Worm (Caenorhabditis elegans) whole organism, L3 larva: ENCODE data around the gene ttr-48.

Experiments used
- ama-1 ChIP-seq: fragments of 150-350 bp; optimal IDR thresholded peaks from 2 replicates; lab custom pipeline; 2018
- ceh-28 ChIP-seq: fragments of 150-350 bp; optimal IDR thresholded peaks from 2 replicates; lab custom pipeline; 2014; ENCODE audit warnings: missing biosample characterization, missing genetic modification reagents, missing genetic modification characterization
- fos-1 ChIP-seq: fragments of 150-350 bp; optimal IDR thresholded peaks from 2 replicates; lab custom pipeline; 2014; ENCODE audit warnings: missing biosample characterization, missing genetic modification characterization
- jun-1 ChIP-seq: fragments of 150-350 bp; optimal IDR thresholded peaks from 2 replicates; lab custom pipeline; 2014; ENCODE audit warnings: missing biosample characterization, missing genetic modification reagents, missing genetic modification characterization
- lin-15B ChIP-seq: fragments of 150-350 bp; optimal IDR thresholded peaks from 2 replicates; lab custom pipeline; 2014; ENCODE audit warnings: missing biosample characterization, missing genetic modification characterization
- lin-39 ChIP-seq: fragments of 150-350 bp; optimal IDR thresholded peaks from 2 replicates; lab custom pipeline; 2018; ENCODE audit warnings: missing biosample characterization, missing genetic modification reagents, missing genetic modification characterization
- nhr-12 ChIP-seq: fragments of 150-350 bp; optimal IDR thresholded peaks from 2 replicates; lab custom pipeline; 2014; ENCODE audit warnings: missing biosample characterization, missing genetic modification characterization
- nhr-237 ChIP-seq: fragments of 150-350 bp; optimal IDR thresholded peaks from 2 replicates; lab custom pipeline; 2014; ENCODE audit warnings: missing biosample characterization, missing genetic modification characterization
- nhr-28 ChIP-seq: fragments of 150-350 bp; optimal IDR thresholded peaks from 2 replicates; lab custom pipeline; 2014; ENCODE audit warnings: missing biosample characterization, missing genetic modification characterization
- nhr-77 ChIP-seq: fragments of 150-350 bp; optimal IDR thresholded peaks from 2 replicates; lab custom pipeline; 2014; ENCODE audit warnings: missing biosample characterization, missing genetic modification characterization
- pqm-1 ChIP-seq: fragments of 150-350 bp; optimal IDR thresholded peaks from 2 replicates; lab custom pipeline; 2017; ENCODE audit warnings: missing biosample characterization, missing genetic modification characterization, inconsistent platforms
- ztf-11 ChIP-seq: fragments of 150-350 bp; optimal IDR thresholded peaks from 2 replicates; lab custom pipeline; 2014; ENCODE audit warnings: missing biosample characterization, missing genetic modification characterization

DNA sequence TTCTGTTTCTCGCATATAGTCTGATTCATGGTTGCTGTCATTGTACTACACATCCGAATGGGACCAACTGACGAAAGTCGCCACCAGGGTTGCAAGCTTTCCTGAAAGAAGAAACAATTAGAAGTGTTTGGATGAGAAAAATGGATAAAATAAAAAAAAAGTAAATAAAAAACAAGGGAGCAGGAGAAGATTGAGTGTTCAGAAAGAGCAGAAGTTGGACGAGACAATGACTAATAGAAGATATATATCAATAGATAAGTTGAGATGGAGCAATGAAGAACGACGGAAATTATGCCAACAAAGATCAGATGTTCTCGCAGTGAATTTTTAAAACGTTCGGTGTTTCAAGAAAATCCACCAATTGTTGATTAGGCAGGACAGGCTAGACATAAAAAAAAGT, 15.4 kb downstream of the ttr-48 start, which contains the start of gene fkh-9:
- TF ChIP-seq nhr-77 (tag; lab: Kevin White, UChicago) = no peak
- no peak for TF ChIP-seq ztf-11 (tag; lab: Kevin White, UChicago)
- TF ChIP-seq nhr-28 (tag; lab: Kevin White, UChicago) = no peak
- TF ChIP-seq jun-1 (tag; lab: Kevin White, UChicago) = no peak
- no peak for TF ChIP-seq ama-1 (lab: Kevin White, UChicago)
- no peak for TF ChIP-seq fos-1
- TF ChIP-seq lin-15B (tag; lab: Kevin White, UChicago) = no peak
- TF ChIP-seq ceh-28 (tag; lab: Kevin White, UChicago) = no peak
- TF ChIP-seq nhr-12 (tag; lab: Kevin White, UChicago) = no peak
- no peak for TF ChIP-seq nhr-237 (tag; lab: Kevin White, UChicago)
- no peak for TF ChIP-seq lin-39 (tag; lab: Kevin White, UChicago)
- no peak for TF ChIP-seq pqm-1 (tag; lab: Kevin White, UChicago)
